Worm (Caenorhabditis elegans) whole organism, midembryonic: ENCODE results near the gene nlg-1.

Source experiments
- T22C8.4 ChIP-seq: fragments of 200-800 bp; sonication (Bioruptor generic); IDR thresholded peaks from 2 replicates; pipeline ENCODE4 v1.3.6; 2022; ENCODE audit warnings: missing genetic modification characterization, missing compliant biosample characterization
- flt-1 ChIP-seq: fragments of 200-800 bp; sonication (Bioruptor generic); IDR thresholded peaks from 2 replicates; pipeline ENCODE4 v1.3.6; 2022; ENCODE audit warnings: missing genetic modification characterization, missing compliant biosample characterization
- klf-2 ChIP-seq: fragments of 200-800 bp; sonication (Bioruptor generic); conservative IDR thresholded peaks from 2 replicates; pipeline ENCODE4 v1.3.6; 2022; ENCODE audit warnings: missing genetic modification reagents, missing genetic modification characterization, missing compliant biosample characterization
- ref-1 ChIP-seq: fragments of 200-800 bp; sonication (Bioruptor generic); conservative IDR thresholded peaks from 2 replicates; pipeline ENCODE4 v1.3.6; 2022; ENCODE audit warnings: missing genetic modification reagents, missing genetic modification characterization, missing compliant biosample characterization
- tab-1 ChIP-seq: fragments of 200-800 bp; sonication (Bioruptor generic); IDR thresholded peaks from 2 replicates; pipeline ENCODE4 v1.3.6; 2022; ENCODE audit warnings: missing genetic modification characterization, missing compliant biosample characterization
- ztf-29 ChIP-seq: fragments of 200-800 bp; sonication (Bioruptor generic); IDR thresholded peaks from 2 replicates; pipeline ENCODE4 v1.3.6; 2022; ENCODE audit warnings: missing genetic modification reagents, missing genetic modification characterization, missing compliant biosample characterization

- 0 out of 2 replicates have a peak, but pooled peaks have one; percentile 46 for TF ChIP-seq flt-1 (GFP tag; lab: Robert Waterston, UW)
- no peak for TF ChIP-seq klf-2 (GFP tag; lab: Robert Waterston, UW)
- peak; percentile 61 for TF ChIP-seq T22C8.4
- no peak for TF ChIP-seq ztf-29
- no peak for TF ChIP-seq ref-1 (GFP tag; lab: Robert Waterston, UW)
- TF ChIP-seq tab-1 (GFP tag; lab: Robert Waterston, UW): no peak
Measured at ce11 chrX:13669641-13670040, 38.7 kb upstream of the nlg-1 start.
